Worm (Caenorhabditis elegans): ENCODE measurements around the gene mltn-10.

Gene mltn-10

ce11 chrII:14615735-14616134, 7.1 kb upstream of the mltn-10 start, which contains the start of gene mltn-9:
mltn-9 (plus strand) TSS chrII:14616035.
- TF ChIP-seq zip-8 (tag; optimal IDR thresholded peaks at IDR 0.05) (no peak), nhr-76 (tag; optimal IDR thresholded peaks at IDR 0.05) (no peak), M03D4.4 (tag; optimal IDR thresholded peaks at IDR 0.05) (no peak), lin-32 (GFP tag; optimal IDR thresholded peaks at IDR 0.05) (no peak), mep-1 (tag; optimal IDR thresholded peaks at IDR 0.05) (no peak), unc-39 (tag; optimal IDR thresholded peaks at IDR 0.05) (no peak), mls-2 (tag; optimal IDR thresholded peaks at IDR 0.05) (no peak), nhr-28 (tag; optimal IDR thresholded peaks at IDR 0.05) (no peak), unc-62 (GFP tag; optimal IDR thresholded peaks at IDR 0.05) (no peak), elt-1 (tag; optimal IDR thresholded peaks at IDR 0.05; ENCODE audit: borderline replicate concordance, insufficient read depth) (no peak), ztf-11 (tag; optimal IDR thresholded peaks at IDR 0.05) (no peak), ham-2 (GFP tag; optimal IDR thresholded peaks at IDR 0.05) (no peak), snpc-4 (tag; optimal IDR thresholded peaks at IDR 0.05) (no peak), sptf-1 (tag; optimal IDR thresholded peaks at IDR 0.05) (no peak), flh-1 (GFP tag; optimal IDR thresholded peaks at IDR 0.05) (no peak)

ce11 chrII:14616402-14616801, 6.5 kb upstream of the mltn-10 start:
- TF ChIP-seq unc-62 (GFP tag; optimal IDR thresholded peaks at IDR 0.05) (no peak), hlh-1 (tag; optimal IDR thresholded peaks at IDR 0.05) (no peak), blmp-1 (tag; optimal IDR thresholded peaks at IDR 0.05) (no peak), nhr-237 (tag; optimal IDR thresholded peaks at IDR 0.05) (no peak), mls-2 (tag; optimal IDR thresholded peaks at IDR 0.05) (no peak), unc-120 (tag; optimal IDR thresholded peaks at IDR 0.05; ENCODE audit: poor library complexity, severe bottlenecking) (no peak), lin-13 (tag; optimal IDR thresholded peaks at IDR 0.05) (no peak), snpc-4 (tag; optimal IDR thresholded peaks at IDR 0.05) (no peak), nhr-76 (tag; optimal IDR thresholded peaks at IDR 0.05) (no peak), tbx-8 (GFP tag; optimal IDR thresholded peaks at IDR 0.05) (no peak), ceh-39 (tag; optimal IDR thresholded peaks at IDR 0.05) (no peak), lin-32 (GFP tag; optimal IDR thresholded peaks at IDR 0.05) (no peak), pha-4 (tag; optimal IDR thresholded peaks at IDR 0.05) (no peak), drap-1 (GFP tag; optimal IDR thresholded peaks at IDR 0.05) (no peak)

- no peak for TF ChIP-seq nhr-12 (tag; optimal IDR thresholded peaks at IDR 0.05)
- no peak for TF ChIP-seq lin-32 (GFP tag; optimal IDR thresholded peaks at IDR 0.05)
- TF ChIP-seq lsy-2 (tag; optimal IDR thresholded peaks at IDR 0.05) = no peak
- no peak for TF ChIP-seq elt-3 (tag; optimal IDR thresholded peaks at IDR 0.05)
- TF ChIP-seq mls-2 (tag; optimal IDR thresholded peaks at IDR 0.05) = no peak
- TF ChIP-seq lin-13 (tag; optimal IDR thresholded peaks at IDR 0.05) = no peak
- no peak for TF ChIP-seq flh-1 (GFP tag; optimal IDR thresholded peaks at IDR 0.05)
- no peak for TF ChIP-seq hlh-1 (tag; optimal IDR thresholded peaks at IDR 0.05)
Measured at ce11 chrII:14616927-14617326, 5.9 kb upstream of the mltn-10 start.

ce11 chrII:14618158-14618557, 4.7 kb upstream of the mltn-10 start:
- TF ChIP-seq nhr-12 (tag; optimal IDR thresholded peaks at IDR 0.05) (no peak), blmp-1 (tag; optimal IDR thresholded peaks at IDR 0.05) (no peak), elt-1 (tag; optimal IDR thresholded peaks at IDR 0.05; ENCODE audit: borderline replicate concordance, insufficient read depth) (no peak), lin-32 (GFP tag; optimal IDR thresholded peaks at IDR 0.05) (no peak), nhr-2 (tag; optimal IDR thresholded peaks at IDR 0.05) (no peak), bed-3 (GFP tag; optimal IDR thresholded peaks at IDR 0.05) (no peak), lsy-2 (tag; optimal IDR thresholded peaks at IDR 0.05) (no peak), zip-8 (tag; optimal IDR thresholded peaks at IDR 0.05) (no peak), unc-62 (GFP tag; optimal IDR thresholded peaks at IDR 0.05) (no peak), mab-5 (tag; optimal IDR thresholded peaks at IDR 0.05) (no peak), unc-39 (tag; optimal IDR thresholded peaks at IDR 0.05) (no peak), sem-2 (GFP tag; optimal IDR thresholded peaks at IDR 0.05) (no peak), ham-2 (GFP tag; optimal IDR thresholded peaks at IDR 0.05) (no peak), ceh-43 (GFP tag; optimal IDR thresholded peaks at IDR 0.05) (no peak), lin-13 (tag; optimal IDR thresholded peaks at IDR 0.05) (no peak)

- TF ChIP-seq sem-2 (GFP tag; optimal IDR thresholded peaks at IDR 0.05) = no peak
- no peak for TF ChIP-seq unc-120 (tag; optimal IDR thresholded peaks at IDR 0.05; ENCODE audit: poor library complexity, severe bottlenecking)
- no peak for TF ChIP-seq sptf-1 (tag; optimal IDR thresholded peaks at IDR 0.05)
- TF ChIP-seq unc-39 (tag; optimal IDR thresholded peaks at IDR 0.05) = no peak
- TF ChIP-seq drap-1 (GFP tag; optimal IDR thresholded peaks at IDR 0.05) = no peak
- no peak for TF ChIP-seq zip-8 (tag; optimal IDR thresholded peaks at IDR 0.05)
- TF ChIP-seq lin-13 (tag; optimal IDR thresholded peaks at IDR 0.05) = no peak
- TF ChIP-seq unc-62 (GFP tag; optimal IDR thresholded peaks at IDR 0.05) = no peak
- no peak for TF ChIP-seq hlh-1 (tag; optimal IDR thresholded peaks at IDR 0.05)
- TF ChIP-seq lsy-2 (tag; optimal IDR thresholded peaks at IDR 0.05) = no peak
- TF ChIP-seq nhr-2 (tag; optimal IDR thresholded peaks at IDR 0.05) = no peak
- TF ChIP-seq mep-1 (tag; optimal IDR thresholded peaks at IDR 0.05) = no peak
- TF ChIP-seq M03D4.4 (tag; optimal IDR thresholded peaks at IDR 0.05) = no peak
- no peak for TF ChIP-seq ceh-83 (GFP tag; optimal IDR thresholded peaks at IDR 0.05)
Measured at ce11 chrII:14618764-14619163, 4.1 kb upstream of the mltn-10 start.

All from whole organism, mixed stage, embryonic.